Fruit fly (Drosophila melanogaster): ENCODE data around the gene Brd.

The Brd gene

dm6 chr3L:14977536-14978495 is 5.3 kb downstream of the Brd start (continued):
- TF ChIP-seq CG14441 (GFP tag; IDR thresholded peaks at IDR 0.05) (peak; percentile 12; the same call in 1 of the 2 replicates), Atf-2 (GFP tag; optimal IDR thresholded peaks at IDR 0.05) (peak; percentile 22), CG1603 (tag; optimal IDR thresholded peaks at IDR 0.05) (peak; percentile 8), CG14710 (tag; optimal IDR thresholded peaks at IDR 0.05) (peak; percentile 80), CG10543 (GFP tag; optimal IDR thresholded peaks at IDR 0.05) (peak; percentile 81), gfzf (GFP tag; optimal IDR thresholded peaks at IDR 0.05) (no peak), CG18476 (GFP tag; optimal IDR thresholded peaks at IDR 0.05) (peak; percentile 24), insv (GFP tag; optimal IDR thresholded peaks at IDR 0.05) (peak in 1 of 2 experiments; percentile 36), sna (GFP tag; IDR thresholded peaks at IDR 0.05; ENCODE audit: partially characterized antibody) (peak; percentile 60; the same call in 1 of the 2 replicates), zf30C (GFP tag; optimal IDR thresholded peaks at IDR 0.05) (peak; percentile 92), Nf-YB (GFP tag; optimal IDR thresholded peaks at IDR 0.05) (peak; percentile 37), slp2 (GFP tag; optimal IDR thresholded peaks at IDR 0.05) (peak; percentile 60), CG9437 (GFP tag; optimal IDR thresholded peaks at IDR 0.05) (peak; percentile 71), CG4424 (GFP tag; optimal IDR thresholded peaks at IDR 0.05) (peak; percentile 74), Rfx (GFP tag; IDR thresholded peaks at IDR 0.05) (peak; percentile 16; the same call in 1 of the 2 replicates), E2f2 (GFP tag; IDR thresholded peaks at IDR 0.05) (0 out of 2 replicates have a peak, but pooled peaks have one; percentile 29), CG17186 (GFP tag; optimal IDR thresholded peaks at IDR 0.05) (no peak), cato (GFP tag; optimal IDR thresholded peaks at IDR 0.05; ENCODE audit: borderline replicate concordance) (peak; percentile 13), CG31441 (GFP tag; IDR thresholded peaks at IDR 0.05) (peak; percentile 73; the same call in 1 of the 2 replicates), CG12942 (GFP tag; optimal IDR thresholded peaks at IDR 0.05) (peak; percentile 8), CG7372 (GFP tag; IDR thresholded peaks at IDR 0.05) (peak; percentile 11; the same call in 1 of the 2 replicates), NfI (GFP tag; optimal IDR thresholded peaks at IDR 0.05) (peak; percentile 20), HmgD (GFP tag; optimal IDR thresholded peaks at IDR 0.05) (no peak), Sox100B (GFP tag; optimal IDR thresholded peaks at IDR 0.05) (peak; percentile 51), CG17912 (GFP tag; optimal IDR thresholded peaks at IDR 0.05) (peak; percentile 17), dpn (GFP tag; optimal IDR thresholded peaks at IDR 0.05) (peak; percentile 1 to 2), eve (GFP tag; optimal IDR thresholded peaks at IDR 0.05) (peak in 1 of 2 experiments; percentile 59), Gug (GFP tag; IDR thresholded peaks at IDR 0.05) (peak; percentile 68; the same call in 3 of the 4 replicates), tll (GFP tag; optimal IDR thresholded peaks at IDR 0.05) (peak in 1 of 2 experiments; percentile 93), CG12299 (tag; optimal IDR thresholded peaks at IDR 0.05) (no peak), rib (GFP tag; IDR thresholded peaks at IDR 0.05) (peak; percentile 65; the same call in 1 of the 2 replicates), schlank (tag; optimal IDR thresholded peaks at IDR 0.05) (no peak), gsb (GFP tag; IDR thresholded peaks at IDR 0.05) (no peak), mld (GFP tag; IDR thresholded peaks at IDR 0.05; ENCODE audit: partially characterized antibody) (no peak), CG10959 (GFP tag; IDR thresholded peaks at IDR 0.05) (peak; percentile 34; the same call in 1 of the 2 replicates), CG6689 (GFP tag; IDR thresholded peaks at IDR 0.05) (peak; percentile 30; the same call in 1 of the 2 replicates), gem (tag; optimal IDR thresholded peaks at IDR 0.05) (peak; percentile 64), CG7556 (GFP tag; optimal IDR thresholded peaks at IDR 0.05) (peak; percentile 71), Atf3 (GFP tag; optimal IDR thresholded peaks at IDR 0.05) (peak; percentile 18), chm (GFP tag; IDR thresholded peaks at IDR 0.05) (peak; percentile 79), CG12769 (tag; optimal IDR thresholded peaks at IDR 0.05) (peak; percentile 58), ems (GFP tag; optimal IDR thresholded peaks at IDR 0.05) (peak; percentile 29), gce (GFP tag; IDR thresholded peaks at IDR 0.05) (0 out of 3 replicates have a peak, but pooled peaks have one; percentile 25), nau (GFP tag; optimal IDR thresholded peaks at IDR 0.05) (peak; percentile 50), Mrtf (GFP tag; IDR thresholded peaks at IDR 0.05) (0 out of 3 replicates have a peak, but pooled peaks have one; percentile 27), cg (GFP tag; optimal IDR thresholded peaks at IDR 0.05) (peak; percentile 91), ind (GFP tag; optimal IDR thresholded peaks at IDR 0.05) (peak; percentile 5)
